Fruit fly (Drosophila melanogaster) whole organism, embryonic: Measurements from ENCODE around the gene CG16953.

ENCODE experiments used
- Antp ChIP-seq: fragments of 200-800 bp; sonication (Bioruptor generic); optimal IDR thresholded peaks from 3 replicates; lab custom pipeline; 2016; ENCODE audit warnings: missing biosample characterization, missing genetic modification characterization
- BEAF-32 ChIP-seq: fragments of 200-800 bp; sonication (Bioruptor generic); optimal IDR thresholded peaks from 3 replicates; lab custom pipeline; 2017; ENCODE audit warnings: missing biosample characterization, missing genetic modification characterization, mild to moderate bottlenecking, moderate library complexity, missing genetic modification reagents
- C15 ChIP-seq: fragments of 200-800 bp; sonication (Bioruptor generic); IDR thresholded peaks from 3 replicates; pipeline ENCODE4 v1.3.6; 2022; ENCODE audit warnings: missing biosample characterization, missing genetic modification characterization
- CG1024 ChIP-seq: fragments of 200-800 bp; sonication (Bioruptor generic); IDR thresholded peaks from 2 replicates; pipeline ENCODE4 v1.3.6; 2022; ENCODE audit warnings: missing biosample characterization, missing genetic modification characterization
- CG10959 ChIP-seq: fragments of 200-800 bp; sonication (Bioruptor generic); IDR thresholded peaks from 2 replicates; pipeline ENCODE4 v1.3.6; 2022; ENCODE audit warnings: missing biosample characterization, missing genetic modification characterization
- CG13296 ChIP-seq: fragments of 200-800 bp; sonication (Bioruptor generic); optimal IDR thresholded peaks from 3 replicates; lab custom pipeline; 2018; ENCODE audit warnings: missing biosample characterization, mild to moderate bottlenecking, missing genetic modification characterization
- CG15514 ChIP-seq: fragments of 200-800 bp; sonication (Bioruptor generic); optimal IDR thresholded peaks from 3 replicates; lab custom pipeline; 2017; ENCODE audit warnings: missing biosample characterization, missing genetic modification characterization, mild to moderate bottlenecking, moderate library complexity, missing genetic modification reagents
- CG2129 ChIP-seq: fragments of 200-800 bp; sonication (Bioruptor generic); IDR thresholded peaks from 2 replicates; pipeline ENCODE4 v1.3.6; 2022; ENCODE audit warnings: missing biosample characterization, missing genetic modification characterization; ENCODE audit not compliant: partially characterized antibody
- CG2712 ChIP-seq: fragments of 200-800 bp; optimal IDR thresholded peaks from 3 replicates; lab custom pipeline; 2019; ENCODE audit warnings: missing biosample characterization, mild to moderate bottlenecking, missing genetic modification characterization, moderate library complexity
- CG32532 ChIP-seq: fragments of 200-800 bp; sonication (Bioruptor generic); IDR thresholded peaks from 2 replicates; pipeline ENCODE4 v1.3.6; 2022; ENCODE audit warnings: missing biosample characterization, missing genetic modification characterization
- CG4360 ChIP-seq: fragments of 200-800 bp; sonication (Bioruptor generic); IDR thresholded peaks from 2 replicates; pipeline ENCODE4 v1.3.6; 2022; ENCODE audit warnings: missing biosample characterization, missing genetic modification characterization
- CG6689 ChIP-seq: fragments of 200-800 bp; sonication (Bioruptor generic); IDR thresholded peaks from 2 replicates; pipeline ENCODE4 v1.3.6; 2022; ENCODE audit warnings: missing biosample characterization, missing genetic modification characterization
- CG6791 ChIP-seq: fragments of 200-800 bp; sonication (Bioruptor generic); IDR thresholded peaks from 3 replicates; pipeline ENCODE4 v1.3.6; 2022; ENCODE audit warnings: missing biosample characterization, missing genetic modification characterization; ENCODE audit not compliant: partially characterized antibody
- CG9797 ChIP-seq: fragments of 200-800 bp; sonication (Bioruptor generic); optimal IDR thresholded peaks from 3 replicates; lab custom pipeline; 2018; ENCODE audit warnings: missing biosample characterization, mild to moderate bottlenecking, missing genetic modification characterization
- CG9817 ChIP-seq: fragments of 200-800 bp; sonication (Bioruptor generic); optimal IDR thresholded peaks from 2 replicates; lab custom pipeline; 2018; ENCODE audit warnings: missing biosample characterization, mild to moderate bottlenecking, missing genetic modification characterization, moderate library complexity
- CG9932 ChIP-seq: fragments of 200-800 bp; sonication (Bioruptor generic); IDR thresholded peaks from 2 replicates; pipeline ENCODE4 v1.3.6; 2022; ENCODE audit warnings: missing biosample characterization, missing genetic modification characterization
- CoRest ChIP-seq: fragments of 200-800 bp; sonication (Bioruptor generic); optimal IDR thresholded peaks from 3 replicates; lab custom pipeline; 2018; ENCODE audit warnings: missing biosample characterization, mild to moderate bottlenecking, missing genetic modification characterization, moderate library complexity
- D19B ChIP-seq: fragments of 200-800 bp; sonication (Bioruptor generic); optimal IDR thresholded peaks from 2 replicates; lab custom pipeline; 2017; ENCODE audit warnings: missing biosample characterization, mild to moderate bottlenecking, missing genetic modification characterization
- Deaf1 ChIP-seq: fragments of 200-800 bp; optimal IDR thresholded peaks from 3 replicates; lab custom pipeline; 2019; ENCODE audit warnings: missing biosample characterization, mild to moderate bottlenecking, missing genetic modification characterization, moderate library complexity
- Dip2 ChIP-seq: fragments of 200-800 bp; sonication (Bioruptor generic); IDR thresholded peaks from 2 replicates; pipeline ENCODE4 v1.3.6; 2022; ENCODE audit warnings: missing biosample characterization, missing genetic modification characterization
- Eip74EF ChIP-seq, 2 experiments: fragments of 200-800 bp in 1 of 2; fragments of >200 bp in 1 of 2; sonication (Bioruptor generic) in 1 of 2; optimal IDR thresholded peaks; 2 replicates each; lab custom pipeline; 2017 to 2019; ENCODE audit warnings: missing biosample characterization in 2 of 2, missing genetic modification characterization in 2 of 2, mild to moderate bottlenecking in 1 of 2, moderate library complexity in 1 of 2
- Hand ChIP-seq: fragments of 200-800 bp; sonication (Bioruptor generic); optimal IDR thresholded peaks from 2 replicates; lab custom pipeline; 2017; ENCODE audit warnings: mild to moderate bottlenecking, missing biosample characterization, missing genetic modification reagents, missing genetic modification characterization
- Hr3 ChIP-seq: fragments of 200-800 bp; sonication (Bioruptor generic); optimal IDR thresholded peaks from 3 replicates; lab custom pipeline; 2016; ENCODE audit warnings: missing biosample characterization, missing genetic modification characterization
- Lim3 ChIP-seq: fragments of 200-800 bp; sonication (Bioruptor generic); IDR thresholded peaks from 2 replicates; pipeline ENCODE4 v1.3.6; 2022; ENCODE audit warnings: missing biosample characterization, missing genetic modification characterization
- Mrtf ChIP-seq: fragments of 200-800 bp; sonication (Bioruptor generic); IDR thresholded peaks from 3 replicates; pipeline ENCODE4 v1.3.6; 2022; ENCODE audit warnings: missing biosample characterization, missing genetic modification characterization
- Nf-YA ChIP-seq: fragments of 200-800 bp; sonication (Bioruptor generic); IDR thresholded peaks from 2 replicates; pipeline ENCODE4 v1.3.6; 2022; ENCODE audit warnings: missing biosample characterization, missing genetic modification characterization
- Taf1 ChIP-seq: fragments of 200-800 bp; sonication (Bioruptor generic); IDR thresholded peaks from 2 replicates; pipeline ENCODE4 v1.3.6; 2022; ENCODE audit warnings: missing biosample characterization, missing genetic modification characterization
- Usf ChIP-seq: fragments of 200-800 bp; sonication (Bioruptor generic); optimal IDR thresholded peaks from 2 replicates; lab custom pipeline; 2017; ENCODE audit warnings: missing genotype, missing biosample characterization, missing genetic modification characterization
- Xbp1 ChIP-seq: fragments of 200-800 bp; sonication (Bioruptor generic); optimal IDR thresholded peaks from 3 replicates; lab custom pipeline; 2016; ENCODE audit warnings: missing biosample characterization, mild to moderate bottlenecking, missing genetic modification characterization
- ac ChIP-seq: fragments of 200-800 bp; sonication (Bioruptor generic); optimal IDR thresholded peaks from 3 replicates; lab custom pipeline; 2017; ENCODE audit warnings: missing biosample characterization, mild to moderate bottlenecking, missing genetic modification characterization
- cato ChIP-seq: fragments of 200-800 bp; sonication (Bioruptor generic); optimal IDR thresholded peaks from 2 replicates; lab custom pipeline; 2016; ENCODE audit warnings: missing biosample characterization, missing genetic modification characterization, borderline replicate concordance
- crol ChIP-seq: fragments of 200-800 bp; sonication (Bioruptor generic); IDR thresholded peaks from 2 replicates; pipeline ENCODE4 v1.3.6; 2022; ENCODE audit warnings: missing biosample characterization, missing genetic modification characterization
- dmrt99B ChIP-seq: fragments of 200-800 bp; sonication (Bioruptor generic); optimal IDR thresholded peaks from 2 replicates; lab custom pipeline; 2018; ENCODE audit warnings: missing biosample characterization, mild to moderate bottlenecking, missing genetic modification characterization, moderate library complexity
- exex ChIP-seq: fragments of 200-800 bp; sonication (Bioruptor generic); optimal IDR thresholded peaks from 4 replicates; lab custom pipeline; 2018; ENCODE audit warnings: missing biosample characterization, mild to moderate bottlenecking, missing genetic modification characterization, moderate library complexity
- gfzf ChIP-seq: fragments of 200-800 bp; sonication (Bioruptor generic); optimal IDR thresholded peaks from 2 replicates; lab custom pipeline; 2016; ENCODE audit warnings: missing biosample characterization, mild to moderate bottlenecking, missing genetic modification characterization, moderate library complexity
- gsb ChIP-seq: fragments of 200-800 bp; sonication (Bioruptor generic); IDR thresholded peaks from 2 replicates; pipeline ENCODE4 v1.3.6; 2022; ENCODE audit warnings: missing biosample characterization, missing genetic modification characterization
- hb ChIP-seq: fragments of 200-800 bp; sonication (Bioruptor generic); IDR thresholded peaks from 3 replicates; pipeline ENCODE4 v1.3.6; 2022; ENCODE audit warnings: missing biosample characterization, missing genetic modification characterization; ENCODE audit not compliant: partially characterized antibody
- knrl ChIP-seq: fragments of 200-800 bp; sonication (Bioruptor generic); IDR thresholded peaks from 3 replicates; pipeline ENCODE4 v1.3.6; 2022; ENCODE audit warnings: missing biosample characterization, missing genetic modification characterization; ENCODE audit not compliant: partially characterized antibody
- lbe ChIP-seq: fragments of 200-800 bp; sonication (Bioruptor generic); optimal IDR thresholded peaks from 2 replicates; lab custom pipeline; 2016; ENCODE audit warnings: missing biosample characterization, mild to moderate bottlenecking, missing genetic modification characterization
- mam ChIP-seq: fragments of 200-800 bp; sonication (Bioruptor generic); optimal IDR thresholded peaks from 3 replicates; lab custom pipeline; 2016; ENCODE audit warnings: missing biosample characterization, missing genetic modification characterization
- mirr ChIP-seq: fragments of 200-800 bp; sonication (Bioruptor generic); optimal IDR thresholded peaks from 3 replicates; lab custom pipeline; 2018; ENCODE audit warnings: missing biosample characterization, mild to moderate bottlenecking, missing genetic modification characterization
- p53 ChIP-seq: fragments of 200-800 bp; sonication (Bioruptor generic); optimal IDR thresholded peaks from 2 replicates; lab custom pipeline; 2016; ENCODE audit warnings: missing biosample characterization, missing genetic modification characterization
- pan ChIP-seq, 4 experiments: fragments of >200 bp in 3 of 4; fragments of 200-800 bp in 1 of 4; sonication (Bioruptor generic) in 1 of 4; optimal IDR thresholded peaks in 3 of 4; IDR thresholded peaks in 1 of 4; 2 replicates each; pipeline versions ENCODE4 v1.3.6 to Lab custom; 2017 to 2022; ENCODE audit warnings: missing biosample characterization in 2 of 4, missing genetic modification characterization in 2 of 4, mixed read lengths in 1 of 4
- salm ChIP-seq: fragments of 200-800 bp; sonication (Bioruptor generic); optimal IDR thresholded peaks from 2 replicates; lab custom pipeline; 2018; ENCODE audit warnings: missing biosample characterization, mild to moderate bottlenecking, missing genetic modification characterization
- sna ChIP-seq: fragments of 200-800 bp; sonication (Bioruptor generic); IDR thresholded peaks from 2 replicates; pipeline ENCODE4 v1.3.6; 2022; ENCODE audit warnings: missing biosample characterization, missing genetic modification characterization; ENCODE audit not compliant: partially characterized antibody
- so ChIP-seq: fragments of 200-800 bp; sonication (Bioruptor generic); IDR thresholded peaks from 3 replicates; pipeline ENCODE4 v1.3.6; 2022; ENCODE audit warnings: missing biosample characterization, missing genetic modification characterization
- sr ChIP-seq: fragments of 200-800 bp; sonication (Bioruptor generic); IDR thresholded peaks from 3 replicates; pipeline ENCODE4 v1.3.6; 2022; ENCODE audit warnings: missing biosample characterization, missing genetic modification characterization
- stc ChIP-seq: fragments of 200-800 bp; sonication (Bioruptor generic); IDR thresholded peaks from 2 replicates; pipeline ENCODE4 v1.3.6; 2022; ENCODE audit warnings: missing biosample characterization, missing genetic modification characterization

The CG16953 gene

DNA sequence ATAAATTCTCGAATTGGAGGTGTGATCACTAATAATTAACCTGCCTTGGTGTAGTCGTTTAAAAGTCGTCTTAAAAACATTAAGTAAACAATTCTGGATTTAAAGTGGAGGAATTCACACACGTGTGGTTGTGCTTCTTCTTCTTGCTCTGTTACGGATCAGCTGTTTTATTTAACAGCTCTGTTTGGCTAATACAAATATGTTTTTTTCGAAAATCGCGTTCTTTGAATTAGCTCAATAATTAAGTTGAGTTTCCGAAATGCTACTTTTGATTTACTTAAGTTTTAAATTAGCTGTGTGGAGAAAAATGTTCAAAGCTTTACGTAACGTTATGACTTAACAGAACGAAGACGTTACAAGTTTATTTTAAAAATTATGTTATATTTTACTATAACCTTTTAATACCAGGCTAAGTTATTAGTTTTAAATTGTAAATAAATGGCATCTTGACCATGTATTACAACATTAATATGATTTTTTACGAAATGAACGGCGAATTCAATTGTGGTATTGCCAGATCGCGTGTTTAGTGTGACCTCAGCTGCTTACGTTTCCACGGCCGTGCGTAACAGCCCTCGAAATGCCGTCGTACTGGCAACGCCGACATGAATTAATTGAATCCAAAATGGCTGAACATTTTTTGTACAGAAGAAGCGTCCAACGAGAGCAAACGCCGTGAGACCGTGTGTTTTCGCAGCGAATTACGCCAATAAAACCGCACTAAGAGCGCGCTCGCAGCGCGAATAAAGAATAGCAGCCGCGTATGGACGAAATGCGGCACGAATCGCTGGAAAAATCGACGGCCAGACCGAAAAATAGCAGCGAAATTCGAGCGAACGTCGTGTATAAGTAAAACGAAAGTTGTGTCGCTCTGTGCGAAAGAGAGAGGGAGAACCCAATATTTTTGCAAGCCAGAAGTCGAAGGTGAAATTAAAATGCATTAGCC, 7.2 kb upstream of the CG16953 start, which contains the start of the genes Pus1 and bon (continued):
- TF ChIP-seq CG4360 (GFP tag; lab: Robert Waterston, UW): no peak
- TF ChIP-seq CG6791: no peak
- no peak for TF ChIP-seq dmrt99B (tag; lab: Kevin White, UChicago)
- no peak for TF ChIP-seq C15
- TF ChIP-seq CG6689 (GFP tag; lab: Robert Waterston, UW): no peak
- no peak for TF ChIP-seq CG9817
- peak; percentile 82 for TF ChIP-seq CG15514 (GFP tag; lab: Kevin White, UChicago)
- no peak for TF ChIP-seq sr (GFP tag; lab: Robert Waterston, UW)
- no peak for TF ChIP-seq Hr3 (GFP tag; lab: Kevin White, UChicago)
- peak; percentile 37; the same call in 1 of the 2 replicates for TF ChIP-seq CG32532 (GFP tag; lab: Robert Waterston, UW)
- peak; percentile 52 for TF ChIP-seq BEAF-32 (GFP tag; lab: Kevin White, UChicago)
- no peak for TF ChIP-seq CG2129 (GFP tag; lab: Robert Waterston, UW)
- peak; percentile 46 for TF ChIP-seq exex (tag; lab: Kevin White, UChicago)
- TF ChIP-seq lbe: no peak
- TF ChIP-seq Usf (GFP tag; lab: Kevin White, UChicago): no peak
- TF ChIP-seq mam (GFP tag; lab: Kevin White, UChicago): peak; percentile 41
- no peak for TF ChIP-seq Lim3 (GFP tag; lab: Robert Waterston, UW)
- TF ChIP-seq mirr (GFP tag; lab: Kevin White, UChicago): no peak
- no peak for TF ChIP-seq CG13296 (GFP tag; lab: Kevin White, UChicago)
- TF ChIP-seq ac: no peak
- TF ChIP-seq CG9797 (GFP tag; lab: Kevin White, UChicago): peak; percentile 89
- TF ChIP-seq CG10959 (GFP tag; lab: Robert Waterston, UW): no peak
- TF ChIP-seq gsb (GFP tag; lab: Robert Waterston, UW): no peak
- no peak for TF ChIP-seq Hand (GFP tag; lab: Kevin White, UChicago)
- TF ChIP-seq so: no peak
- no peak for TF ChIP-seq cato
- no peak for TF ChIP-seq knrl (GFP tag; lab: Robert Waterston, UW)
- peak; percentile 5 for TF ChIP-seq p53 (GFP tag; lab: Kevin White, UChicago)
- TF ChIP-seq pan (optimal IDR thresholded peaks at IDR 0.05; lab: Kevin White, UChicago): no peak
- peak in 1 of 2 experiments; percentile 5 for TF ChIP-seq pan (GFP tag; optimal IDR thresholded peaks at IDR 0.05 in 1 of 2, IDR thresholded peaks at IDR 0.05 in 1 of 2)
- TF ChIP-seq Xbp1 (GFP tag; lab: Kevin White, UChicago): peak; percentile 39
- TF ChIP-seq Nf-YA (GFP tag; lab: Robert Waterston, UW): 0 out of 2 replicates have a peak, but pooled peaks have one; percentile 8
- TF ChIP-seq hb (GFP tag; lab: Robert Waterston, UW): no peak
- TF ChIP-seq salm (tag; lab: Kevin White, UChicago): no peak
- peak; percentile 33 for TF ChIP-seq CG2712 (tag; lab: Kevin White, UChicago)
- no peak for TF ChIP-seq crol (GFP tag; lab: Robert Waterston, UW)
- no peak for TF ChIP-seq CG1024 (GFP tag; lab: Robert Waterston, UW)
- no peak for TF ChIP-seq Eip74EF (GFP tag; optimal IDR thresholded peaks at IDR 0.05; lab: Kevin White, UChicago)
- TF ChIP-seq stc: no peak
- no peak for TF ChIP-seq Dip2 (GFP tag; lab: Robert Waterston, UW)
- TF ChIP-seq sna (GFP tag; lab: Robert Waterston, UW): no peak
- peak; percentile 60 for TF ChIP-seq gfzf
- peak; percentile 63 for TF ChIP-seq Deaf1 (tag; lab: Kevin White, UChicago)
- no peak for TF ChIP-seq D19B (GFP tag; lab: Kevin White, UChicago)
- no peak for TF ChIP-seq CoRest (tag; lab: Kevin White, UChicago)
- peak; percentile 54 for TF ChIP-seq CG9932
- no peak for TF ChIP-seq Taf1 (GFP tag; lab: Robert Waterston, UW)
- TF ChIP-seq Mrtf: no peak
- TF ChIP-seq Antp (GFP tag; lab: Kevin White, UChicago): peak; percentile 49
